Fruit fly (Drosophila melanogaster) whole organism, embryonic: Measurements from ENCODE around the gene CG31249.

Experiments used
- Adf1 ChIP-seq: fragments of 200-800 bp; sonication (Bioruptor generic); IDR thresholded peaks from 2 replicates; pipeline ENCODE4 v1.3.6; 2022; ENCODE audit warnings: missing biosample characterization, missing genetic modification characterization
- Bgb ChIP-seq: fragments of 200-800 bp; sonication (Bioruptor generic); IDR thresholded peaks from 2 replicates; pipeline ENCODE4 v1.3.6; 2022; ENCODE audit warnings: missing biosample characterization, missing genetic modification characterization; ENCODE audit not compliant: partially characterized antibody
- CG10267 ChIP-seq: fragments of 200-800 bp; sonication (Bioruptor generic); optimal IDR thresholded peaks from 2 replicates; lab custom pipeline; 2018; ENCODE audit warnings: missing biosample characterization, mild to moderate bottlenecking, missing genetic modification characterization, moderate library complexity
- CG10366 ChIP-seq: fragments of 200-800 bp; sonication (Bioruptor generic); IDR thresholded peaks from 2 replicates; pipeline ENCODE4 v1.3.6; 2022; ENCODE audit warnings: missing biosample characterization, missing genetic modification characterization
- CG11247 ChIP-seq: fragments of 200-800 bp; sonication (Bioruptor generic); IDR thresholded peaks from 2 replicates; pipeline ENCODE4 v1.3.6; 2022; ENCODE audit warnings: missing biosample characterization, missing genetic modification characterization
- CG11560 ChIP-seq: fragments of 200-800 bp; sonication (Bioruptor generic); IDR thresholded peaks from 3 replicates; pipeline ENCODE4 v1.3.6; 2022; ENCODE audit warnings: missing biosample characterization, missing genetic modification characterization
- CG12104 ChIP-seq: fragments of 200-800 bp; sonication (Bioruptor generic); optimal IDR thresholded peaks from 3 replicates; lab custom pipeline; 2016; ENCODE audit warnings: missing biosample characterization, missing genetic modification characterization
- CG12219 ChIP-seq: fragments of 200-800 bp; sonication (Bioruptor generic); optimal IDR thresholded peaks from 3 replicates; lab custom pipeline; 2018; ENCODE audit warnings: missing biosample characterization, mild to moderate bottlenecking, missing genetic modification characterization
- CG1233 ChIP-seq: fragments of 200-800 bp; sonication (Bioruptor generic); optimal IDR thresholded peaks from 4 replicates; lab custom pipeline; 2018; ENCODE audit warnings: missing biosample characterization, mild to moderate bottlenecking, missing genetic modification characterization
- CG12942 ChIP-seq: fragments of 200-800 bp; sonication (Bioruptor generic); optimal IDR thresholded peaks from 3 replicates; lab custom pipeline; 2016; ENCODE audit warnings: missing biosample characterization, missing genetic modification characterization
- CG16813 ChIP-seq: fragments of 200-800 bp; sonication (Bioruptor generic); IDR thresholded peaks from 3 replicates; pipeline ENCODE4 v1.3.6; 2022; ENCODE audit warnings: missing biosample characterization, missing genetic modification characterization; ENCODE audit not compliant: partially characterized antibody
- CG3065 ChIP-seq: fragments of 200-800 bp; sonication (Bioruptor generic); optimal IDR thresholded peaks from 2 replicates; lab custom pipeline; 2016; ENCODE audit warnings: missing biosample characterization, missing genetic modification characterization
- CG3281 ChIP-seq: fragments of 200-800 bp; sonication (Bioruptor generic); optimal IDR thresholded peaks from 3 replicates; lab custom pipeline; 2017; ENCODE audit warnings: missing biosample characterization, mild to moderate bottlenecking, missing genetic modification characterization
- CG33557 ChIP-seq: fragments of 200-800 bp; sonication (Bioruptor generic); optimal IDR thresholded peaks from 2 replicates; lab custom pipeline; 2019; ENCODE audit warnings: missing biosample characterization, mild to moderate bottlenecking, missing genetic modification characterization, moderate library complexity
- CG3838 ChIP-seq: fragments of 200-800 bp; sonication (Bioruptor generic); optimal IDR thresholded peaks from 3 replicates; lab custom pipeline; 2016; ENCODE audit warnings: missing biosample characterization, missing genetic modification characterization
- CG3847 ChIP-seq: fragments of 200-800 bp; sonication (Bioruptor generic); IDR thresholded peaks from 2 replicates; pipeline ENCODE4 v1.3.6; 2022; ENCODE audit warnings: missing biosample characterization, missing genetic modification characterization
- CG42726 ChIP-seq: fragments of 200-800 bp; sonication (Bioruptor generic); IDR thresholded peaks from 2 replicates; pipeline ENCODE4 v1.3.6; 2022; ENCODE audit warnings: missing biosample characterization, missing genetic modification characterization; ENCODE audit not compliant: partially characterized antibody
- CG4404 ChIP-seq: fragments of 200-800 bp; sonication (Bioruptor generic); IDR thresholded peaks from 2 replicates; pipeline ENCODE4 v1.3.6; 2022; ENCODE audit warnings: missing biosample characterization, missing genetic modification characterization
- CG5180 ChIP-seq: fragments of 200-800 bp; sonication (Bioruptor generic); optimal IDR thresholded peaks from 3 replicates; lab custom pipeline; 2017; ENCODE audit warnings: missing biosample characterization, missing genetic modification characterization, mild to moderate bottlenecking, moderate library complexity, missing genetic modification reagents
- CG6791 ChIP-seq: fragments of 200-800 bp; sonication (Bioruptor generic); IDR thresholded peaks from 3 replicates; pipeline ENCODE4 v1.3.6; 2022; ENCODE audit warnings: missing biosample characterization, missing genetic modification characterization; ENCODE audit not compliant: partially characterized antibody
- CG7271 ChIP-seq: fragments of 200-800 bp; sonication (Bioruptor generic); optimal IDR thresholded peaks from 2 replicates; lab custom pipeline; 2018; ENCODE audit warnings: missing biosample characterization, mild to moderate bottlenecking, missing genetic modification characterization, moderate library complexity
- CG7928 ChIP-seq: fragments of 200-800 bp; sonication (Bioruptor generic); optimal IDR thresholded peaks from 2 replicates; lab custom pipeline; 2017; ENCODE audit warnings: missing biosample characterization, mild to moderate bottlenecking, missing genetic modification characterization
- CG7963 ChIP-seq: fragments of 200-800 bp; sonication (Bioruptor generic); IDR thresholded peaks from 3 replicates; pipeline ENCODE4 v1.3.6; 2022; ENCODE audit warnings: missing biosample characterization, missing genetic modification characterization; ENCODE audit not compliant: partially characterized antibody
- CG8089 ChIP-seq: fragments of 200-800 bp; sonication (Bioruptor generic); optimal IDR thresholded peaks from 3 replicates; lab custom pipeline; 2016; ENCODE audit warnings: missing biosample characterization, missing genetic modification characterization
- CG8290 ChIP-seq, 3 experiments: fragments of 200-800 bp; sonication (Bioruptor generic); optimal IDR thresholded peaks; 2 replicates each; lab custom pipeline; 2016 to 2019; ENCODE audit warnings: missing biosample characterization in 3 of 3, missing genetic modification characterization in 3 of 3, mild to moderate bottlenecking in 2 of 3, moderate library complexity in 1 of 3
- CkIIα-i1 ChIP-seq: fragments of 200-800 bp; sonication (Bioruptor generic); IDR thresholded peaks from 2 replicates; pipeline ENCODE4 v1.3.6; 2022; ENCODE audit warnings: missing biosample characterization, missing genetic modification characterization
- Doc3 ChIP-seq: fragments of 200-800 bp; sonication (Bioruptor generic); IDR thresholded peaks from 3 replicates; pipeline ENCODE4 v1.3.6; 2022; ENCODE audit warnings: missing biosample characterization, missing genetic modification characterization; ENCODE audit not compliant: partially characterized antibody
- ERR ChIP-seq: fragments of 200-800 bp; sonication (Bioruptor generic); optimal IDR thresholded peaks from 2 replicates; lab custom pipeline; 2016; ENCODE audit warnings: missing biosample characterization, missing genetic modification characterization
- HLH3B ChIP-seq: fragments of 200-800 bp; sonication (Bioruptor generic); IDR thresholded peaks from 2 replicates; pipeline ENCODE4 v1.3.6; 2022; ENCODE audit warnings: missing biosample characterization, missing genetic modification characterization
- Lhr ChIP-seq: fragments of 200-800 bp; sonication (Bioruptor generic); optimal IDR thresholded peaks from 3 replicates; lab custom pipeline; 2017; ENCODE audit warnings: mild to moderate bottlenecking, missing biosample characterization, missing genetic modification reagents, missing genetic modification characterization
- Med ChIP-seq: fragments of 200-800 bp; sonication (Bioruptor generic); peaks from one replicate; lab custom pipeline; 2016; ENCODE audit warnings: missing biosample characterization, missing genetic modification characterization, mild to moderate bottlenecking, inconsistent platforms, moderate library complexity
- Opbp ChIP-seq: fragments of 200-800 bp; sonication (Bioruptor generic); IDR thresholded peaks from 3 replicates; pipeline ENCODE4 v1.3.6; 2022; ENCODE audit warnings: missing biosample characterization, missing genetic modification characterization; ENCODE audit not compliant: partially characterized antibody
- Optix ChIP-seq: fragments of 200-800 bp; sonication (Bioruptor generic); IDR thresholded peaks from 3 replicates; pipeline ENCODE4 v1.3.6; 2022; ENCODE audit warnings: missing biosample characterization, missing genetic modification characterization
- PHDP ChIP-seq: fragments of 200-800 bp; sonication (Bioruptor generic); optimal IDR thresholded peaks from 3 replicates; lab custom pipeline; 2018; ENCODE audit warnings: missing biosample characterization, mild to moderate bottlenecking, missing genetic modification characterization, moderate library complexity
- ab ChIP-seq: fragments of 200-800 bp; sonication (Bioruptor generic); optimal IDR thresholded peaks from 2 replicates; lab custom pipeline; 2016; ENCODE audit warnings: missing biosample characterization, missing genetic modification characterization
- ac ChIP-seq: fragments of 200-800 bp; sonication (Bioruptor generic); optimal IDR thresholded peaks from 3 replicates; lab custom pipeline; 2017; ENCODE audit warnings: missing biosample characterization, mild to moderate bottlenecking, missing genetic modification characterization
- amos ChIP-seq: fragments of 200-800 bp; sonication (Bioruptor generic); IDR thresholded peaks from 2 replicates; pipeline ENCODE4 v1.3.6; 2022; ENCODE audit warnings: missing biosample characterization, missing genetic modification characterization; ENCODE audit not compliant: partially characterized antibody
- aop ChIP-seq: fragments of 200-800 bp; sonication (Bioruptor generic); IDR thresholded peaks from 2 replicates; pipeline ENCODE4 v1.3.6; 2022; ENCODE audit warnings: missing biosample characterization, missing genetic modification characterization
- bigmax ChIP-seq: fragments of 200-800 bp; sonication (Bioruptor generic); optimal IDR thresholded peaks from 2 replicates; lab custom pipeline; 2018; ENCODE audit warnings: missing biosample characterization, mild to moderate bottlenecking, missing genetic modification characterization
- chm ChIP-seq: fragments of 200-800 bp; sonication (Bioruptor generic); IDR thresholded peaks from 2 replicates; pipeline ENCODE4 v1.3.6; 2022; ENCODE audit warnings: missing biosample characterization, missing genetic modification characterization
- dm ChIP-seq: fragments of 200-800 bp; sonication (Bioruptor generic); optimal IDR thresholded peaks from 3 replicates; lab custom pipeline; 2016; ENCODE audit warnings: missing biosample characterization, missing genetic modification characterization
- exex ChIP-seq: fragments of 200-800 bp; sonication (Bioruptor generic); optimal IDR thresholded peaks from 4 replicates; lab custom pipeline; 2018; ENCODE audit warnings: missing biosample characterization, mild to moderate bottlenecking, missing genetic modification characterization, moderate library complexity
- mam ChIP-seq: fragments of 200-800 bp; sonication (Bioruptor generic); optimal IDR thresholded peaks from 3 replicates; lab custom pipeline; 2016; ENCODE audit warnings: missing biosample characterization, missing genetic modification characterization
- mirr ChIP-seq: fragments of 200-800 bp; sonication (Bioruptor generic); optimal IDR thresholded peaks from 3 replicates; lab custom pipeline; 2018; ENCODE audit warnings: missing biosample characterization, mild to moderate bottlenecking, missing genetic modification characterization
- nom ChIP-seq: fragments of 200-800 bp; sonication (Bioruptor generic); optimal IDR thresholded peaks from 2 replicates; lab custom pipeline; 2017; ENCODE audit warnings: missing biosample characterization, missing genetic modification characterization, mild to moderate bottlenecking, moderate library complexity, missing genetic modification reagents
- so ChIP-seq: fragments of 200-800 bp; sonication (Bioruptor generic); IDR thresholded peaks from 3 replicates; pipeline ENCODE4 v1.3.6; 2022; ENCODE audit warnings: missing biosample characterization, missing genetic modification characterization
- sob ChIP-seq: fragments of 200-800 bp; sonication (Bioruptor generic); IDR thresholded peaks from 2 replicates; pipeline ENCODE4 v1.3.6; 2022; ENCODE audit warnings: missing biosample characterization, missing genetic modification characterization
- tna ChIP-seq: fragments of 200-800 bp; sonication (Bioruptor generic); IDR thresholded peaks from 2 replicates; pipeline ENCODE4 v1.3.6; 2022; ENCODE audit warnings: missing biosample characterization, missing genetic modification characterization; ENCODE audit not compliant: partially characterized antibody

The CG31249 gene

DNA sequence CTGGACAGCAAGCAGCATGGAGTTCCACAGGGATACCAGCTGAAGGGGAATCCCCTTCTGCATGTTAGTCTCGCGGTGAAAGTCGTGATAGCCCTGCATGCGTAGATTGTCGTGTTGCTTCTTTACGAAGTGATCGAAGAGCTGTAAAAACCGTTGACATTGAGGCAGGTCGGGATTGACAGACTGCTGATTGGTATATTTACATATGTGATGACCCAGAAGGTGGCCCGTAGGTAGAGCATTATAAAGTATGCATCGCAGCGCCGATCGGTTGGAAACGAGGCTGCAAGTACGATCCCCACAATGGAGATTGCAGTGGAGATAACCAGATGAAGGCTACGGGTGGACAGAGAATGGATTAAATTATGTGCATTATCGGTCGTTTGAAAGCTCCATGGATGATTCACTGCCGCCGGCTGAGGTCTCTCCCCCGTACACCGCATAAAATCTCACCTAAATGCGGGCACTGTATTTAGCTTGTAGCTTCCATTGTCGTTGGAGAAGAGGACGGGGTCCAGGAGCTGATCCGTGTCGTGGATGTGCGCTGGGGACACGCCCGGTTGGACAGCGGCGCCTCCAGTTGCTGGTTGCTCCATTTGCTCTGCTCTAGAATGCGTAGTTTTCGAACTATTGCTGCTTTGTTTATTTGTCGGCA lies 16.5 kb downstream of the CG31249 start (continued):
- no peak for TF ChIP-seq CG3847 (GFP tag; lab: Robert Waterston, UW)
- no peak for TF ChIP-seq ERR
- TF ChIP-seq CG5180, result no peak
- peak; percentile 80 for TF ChIP-seq Med (GFP tag; lab: Kevin White, UChicago)
- peak; percentile 14; the same call in 1 of the 2 replicates for TF ChIP-seq Adf1
- TF ChIP-seq PHDP (tag; lab: Kevin White, UChicago), result no peak
- no peak for TF ChIP-seq CG11247 (GFP tag; lab: Robert Waterston, UW)
- no peak for TF ChIP-seq CG3065 (GFP tag; lab: Kevin White, UChicago)
- no peak for TF ChIP-seq CG3838 (GFP tag; lab: Kevin White, UChicago)
- no peak for TF ChIP-seq Lhr (GFP tag; lab: Kevin White, UChicago)
- TF ChIP-seq chm (GFP tag; lab: Robert Waterston, UW), result 0 out of 2 replicates have a peak, but pooled peaks have one; percentile 17
- TF ChIP-seq Optix (GFP tag; lab: Robert Waterston, UW), result no peak
- no peak for TF ChIP-seq ac (GFP tag; lab: Kevin White, UChicago)
- TF ChIP-seq CG12219 (GFP tag; lab: Kevin White, UChicago), result no peak
- TF ChIP-seq so (GFP tag; lab: Robert Waterston, UW), result no peak
- TF ChIP-seq nom (GFP tag; lab: Kevin White, UChicago), result no peak
- 0 out of 2 replicates have a peak, but pooled peaks have one; percentile 9 for TF ChIP-seq tna (GFP tag; lab: Robert Waterston, UW)
- peak; percentile 42; the same call in 2 of the 3 replicates for TF ChIP-seq CG16813 (GFP tag; lab: Robert Waterston, UW)

DNA sequence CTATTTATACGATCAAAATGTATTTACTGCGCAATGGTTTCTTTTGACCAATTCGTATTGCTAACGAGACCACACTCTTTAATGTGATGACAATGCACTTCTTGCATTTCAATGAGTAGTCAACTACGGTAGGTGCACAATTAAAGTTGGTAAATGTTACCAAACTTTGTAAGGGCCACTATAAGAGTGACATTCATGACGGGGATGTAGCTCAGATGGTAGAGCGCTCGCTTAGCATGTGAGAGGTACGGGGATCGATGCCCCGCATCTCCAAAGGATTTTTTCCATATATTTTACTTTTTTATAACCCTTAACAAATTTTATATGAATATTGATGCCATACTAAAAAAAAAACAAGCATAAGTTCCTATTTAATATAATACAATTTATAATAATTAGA lies 18.9 kb downstream of the CG31249 start:
- TF ChIP-seq bigmax (GFP tag; lab: Kevin White, UChicago), result no peak
- TF ChIP-seq sob (GFP tag; lab: Robert Waterston, UW), result no peak
- TF ChIP-seq HLH3B, result no peak
- TF ChIP-seq Bgb, result peak; percentile 49; the same call in 1 of the 2 replicates
- no peak for TF ChIP-seq aop
- TF ChIP-seq CkIIα-i1 (GFP tag; lab: Robert Waterston, UW), result no peak
- TF ChIP-seq CG12942, result no peak
- no peak for TF ChIP-seq dm (GFP tag; lab: Kevin White, UChicago)
- TF ChIP-seq CG7928 (GFP tag; lab: Kevin White, UChicago), result no peak
- peak; percentile 48; the same call in 1 of the 2 replicates for TF ChIP-seq amos (GFP tag; lab: Robert Waterston, UW)
- no peak for TF ChIP-seq CG11560 (tag; lab: Robert Waterston, UW)
- TF ChIP-seq mirr, result no peak
- no peak for TF ChIP-seq CG7271
- TF ChIP-seq CG6791 (GFP tag; lab: Robert Waterston, UW), result peak; percentile 76
- TF ChIP-seq CG10267, result no peak
- TF ChIP-seq CG8089, result no peak
- TF ChIP-seq CG42726 (GFP tag; lab: Robert Waterston, UW), result peak; percentile 63; the same call in 1 of the 2 replicates
- TF ChIP-seq CG3281, result no peak
- TF ChIP-seq CG10366 (GFP tag; lab: Robert Waterston, UW), result no peak
- peak; percentile 26 for TF ChIP-seq exex (tag; lab: Kevin White, UChicago)
- no peak for TF ChIP-seq CG1233
- peak; percentile 19 for TF ChIP-seq Med (GFP tag; lab: Kevin White, UChicago)
- peak; percentile 31 for TF ChIP-seq CG8290 (GFP tag; optimal IDR thresholded peaks at IDR 0.05; lab: Kevin White, UChicago)
- TF ChIP-seq CG8290 (tag; optimal IDR thresholded peaks at IDR 0.05; lab: Kevin White, UChicago), result no peak
- TF ChIP-seq ab (GFP tag; lab: Kevin White, UChicago), result no peak
- TF ChIP-seq CG7963 (GFP tag; lab: Robert Waterston, UW), result 0 out of 3 replicates have a peak, but pooled peaks have one; percentile 40
- TF ChIP-seq CG12104 (GFP tag; lab: Kevin White, UChicago), result no peak
- no peak for TF ChIP-seq Doc3 (GFP tag; lab: Robert Waterston, UW)
- no peak for TF ChIP-seq mam (GFP tag; lab: Kevin White, UChicago)
- peak; percentile 26; the same call in 1 of the 3 replicates for TF ChIP-seq Opbp (GFP tag; lab: Robert Waterston, UW)
- no peak for TF ChIP-seq CG4404 (GFP tag; lab: Robert Waterston, UW)
- no peak for TF ChIP-seq CG33557 (GFP tag; lab: Kevin White, UChicago)
